Fruit fly (Drosophila melanogaster): Measurements from ENCODE around the gene ouib.

The ouib gene

DNA sequence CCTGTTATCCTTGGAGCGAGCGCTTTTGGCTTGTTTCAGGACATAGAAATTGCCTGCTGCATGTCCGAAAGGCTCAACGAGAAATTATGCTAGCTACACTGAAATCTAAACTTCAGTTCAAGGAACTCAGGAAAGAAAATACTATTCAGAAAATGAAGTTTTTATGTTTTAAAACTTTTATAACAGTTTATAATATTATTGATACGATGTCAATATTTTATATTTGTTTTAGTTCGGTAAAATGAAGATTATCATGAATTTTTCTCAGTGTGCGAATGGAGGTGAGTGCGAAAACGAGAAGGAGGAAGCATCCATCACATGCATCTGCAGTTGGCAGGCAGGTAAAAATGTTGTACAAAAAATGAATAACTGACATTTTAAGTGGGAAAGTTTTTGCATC, 21.1 kb downstream of the ouib start (continued):
- TF ChIP-seq CG17385 (GFP tag; optimal IDR thresholded peaks at IDR 0.05), result peak; percentile 64
- no peak for TF ChIP-seq CG4360 (GFP tag; IDR thresholded peaks at IDR 0.05)
- TF ChIP-seq HmgZ (tag; optimal IDR thresholded peaks at IDR 0.05), result peak; percentile 1
- peak; percentile 66 for TF ChIP-seq CG2678 (tag; optimal IDR thresholded peaks at IDR 0.05)
- no peak for TF ChIP-seq h (optimal IDR thresholded peaks at IDR 0.05)
- peak; percentile 54; the same call in 2 of the 3 replicates for TF ChIP-seq CG11093 (GFP tag; IDR thresholded peaks at IDR 0.05)
- TF ChIP-seq pnt (GFP tag; optimal IDR thresholded peaks at IDR 0.05), result no peak
- TF ChIP-seq CG14050 (GFP tag; IDR thresholded peaks at IDR 0.05), result peak; percentile 37; the same call in 1 of the 3 replicates
- TF ChIP-seq pros (GFP tag; optimal IDR thresholded peaks at IDR 0.05), result no peak
- TF ChIP-seq CG17328 (GFP tag; IDR thresholded peaks at IDR 0.05), result peak; percentile 71
- TF ChIP-seq Dfd (GFP tag; optimal IDR thresholded peaks at IDR 0.05), result no peak
- TF ChIP-seq sens (GFP tag), result peak; percentile 81
- no peak for TF ChIP-seq CG33557 (GFP tag; optimal IDR thresholded peaks at IDR 0.05)
- TF ChIP-seq Sry-δ (GFP tag; optimal IDR thresholded peaks at IDR 0.05), result no peak
- no peak for TF ChIP-seq Hr39 (optimal IDR thresholded peaks at IDR 0.05)
- TF ChIP-seq maf-S (GFP tag; optimal IDR thresholded peaks at IDR 0.05), result no peak
- peak; percentile 6 for TF ChIP-seq CG1233 (GFP tag; optimal IDR thresholded peaks at IDR 0.05)
- TF ChIP-seq btn (GFP tag; optimal IDR thresholded peaks at IDR 0.05), result no peak
- TF ChIP-seq Hr3 (GFP tag; optimal IDR thresholded peaks at IDR 0.05), result peak; percentile 49
- TF ChIP-seq CG42726 (GFP tag; IDR thresholded peaks at IDR 0.05; ENCODE audit: partially characterized antibody), result no peak
- TF ChIP-seq Doc2 (GFP tag; IDR thresholded peaks at IDR 0.05), result no peak
- TF ChIP-seq Oaz (GFP tag; IDR thresholded peaks at IDR 0.05), result no peak
- no peak for TF ChIP-seq fu2 (GFP tag; optimal IDR thresholded peaks at IDR 0.05)
- TF ChIP-seq Nf-YA (GFP tag; IDR thresholded peaks at IDR 0.05), result peak; percentile 54
- TF ChIP-seq dmrt11E (tag; optimal IDR thresholded peaks at IDR 0.05), result peak; percentile 71
- TF ChIP-seq CG10462 (GFP tag; optimal IDR thresholded peaks at IDR 0.05), result no peak
- TF ChIP-seq CG33213 (GFP tag; optimal IDR thresholded peaks at IDR 0.05), result no peak
- peak; percentile 45 for TF ChIP-seq Camta (GFP tag; optimal IDR thresholded peaks at IDR 0.05)
- TF ChIP-seq trem (tag; optimal IDR thresholded peaks at IDR 0.05), result peak; percentile 65
- TF ChIP-seq B-H1 (GFP tag; IDR thresholded peaks at IDR 0.05), result peak; percentile 31; the same call in 2 of the 3 replicates
- no peak for TF ChIP-seq cato (GFP tag; optimal IDR thresholded peaks at IDR 0.05; ENCODE audit: borderline replicate concordance)
- no peak for TF ChIP-seq YL-1 (GFP tag; optimal IDR thresholded peaks at IDR 0.05)
- peak; percentile 48 for TF ChIP-seq Chrac-16 (GFP tag; optimal IDR thresholded peaks at IDR 0.05)
- TF ChIP-seq CrebB (tag; optimal IDR thresholded peaks at IDR 0.05), result no peak
- peak; percentile 73 for TF ChIP-seq grau (tag; optimal IDR thresholded peaks at IDR 0.05)
- no peak for TF ChIP-seq hbn (GFP tag; IDR thresholded peaks at IDR 0.05; ENCODE audit: partially characterized antibody)
- TF ChIP-seq Mad (GFP tag; optimal IDR thresholded peaks at IDR 0.05), result peak; percentile 55
- TF ChIP-seq CG17186 (GFP tag; optimal IDR thresholded peaks at IDR 0.05), result no peak
- TF ChIP-seq Hsf (GFP tag; optimal IDR thresholded peaks at IDR 0.05), result peak; percentile 29
- TF ChIP-seq Usf (GFP tag; optimal IDR thresholded peaks at IDR 0.05), result no peak
- TF ChIP-seq CG8478 (optimal IDR thresholded peaks at IDR 0.05), result no peak
- peak; percentile 66 for TF ChIP-seq Oli (tag; optimal IDR thresholded peaks at IDR 0.05)
- TF ChIP-seq pan (optimal IDR thresholded peaks at IDR 0.05), result no peak
- TF ChIP-seq pan (GFP tag; optimal IDR thresholded peaks at IDR 0.05 in 1 of 2, IDR thresholded peaks at IDR 0.05 in 1 of 2), result peak in 1 of 2 experiments; percentile 63
- TF ChIP-seq CG10321 (GFP tag; IDR thresholded peaks at IDR 0.05), result 0 out of 2 replicates have a peak, but pooled peaks have one; percentile 21
- TF ChIP-seq CHES-1-like (GFP tag; optimal IDR thresholded peaks at IDR 0.05), result no peak
- TF ChIP-seq Xbp1 (GFP tag; optimal IDR thresholded peaks at IDR 0.05), result peak; percentile 66
- TF ChIP-seq gcm2 (GFP tag; optimal IDR thresholded peaks at IDR 0.05), result no peak
- no peak for TF ChIP-seq nerfin-1 (tag; optimal IDR thresholded peaks at IDR 0.05)
- TF ChIP-seq klu (GFP tag; IDR thresholded peaks at IDR 0.05), result 0 out of 2 replicates have a peak, but pooled peaks have one; percentile 33
- peak; percentile 70 for TF ChIP-seq CG14710 (tag; optimal IDR thresholded peaks at IDR 0.05)
- no peak for TF ChIP-seq Atf-2 (GFP tag; optimal IDR thresholded peaks at IDR 0.05)
- TF ChIP-seq CG15073 (GFP tag; optimal IDR thresholded peaks at IDR 0.05), result no peak
- peak; percentile 64 for TF ChIP-seq ap (GFP tag; IDR thresholded peaks at IDR 0.05)
